Worm (Caenorhabditis elegans) whole organism, L3 larva: ENCODE measurements around the gene ZK177.2.

Source experiments
- R02D3.7 ChIP-seq: fragments of 150-350 bp; optimal IDR thresholded peaks from 2 replicates; lab custom pipeline; 2014; ENCODE audit warnings: missing biosample characterization, missing genetic modification characterization
- ZK546.5 ChIP-seq: sonication (generic microtip); optimal IDR thresholded peaks from 2 replicates; lab custom pipeline; 2017; ENCODE audit warnings: missing biosample characterization, missing genetic modification characterization
- aly-2 ChIP-seq: fragments of 150-350 bp; optimal IDR thresholded peaks from 2 replicates; lab custom pipeline; 2014; ENCODE audit warnings: missing biosample characterization, missing genetic modification characterization
- ama-1 ChIP-seq: fragments of 150-350 bp; optimal IDR thresholded peaks from 2 replicates; lab custom pipeline; 2018
- ceh-16 ChIP-seq: sonication (generic microtip); optimal IDR thresholded peaks from 2 replicates; lab custom pipeline; 2017; ENCODE audit warnings: missing biosample characterization, missing genetic modification characterization
- ceh-28 ChIP-seq: fragments of 150-350 bp; optimal IDR thresholded peaks from 2 replicates; lab custom pipeline; 2014; ENCODE audit warnings: missing biosample characterization, missing genetic modification reagents, missing genetic modification characterization
- ceh-82 ChIP-seq: fragments of 150-350 bp; optimal IDR thresholded peaks from 2 replicates; lab custom pipeline; 2014; ENCODE audit warnings: missing biosample characterization, missing genetic modification characterization
- ceh-9 ChIP-seq: sonication (generic microtip); optimal IDR thresholded peaks from 2 replicates; lab custom pipeline; 2018; ENCODE audit warnings: missing biosample characterization, missing genetic modification characterization
- daf-12 ChIP-seq: fragments of 150-350 bp; optimal IDR thresholded peaks from 2 replicates; lab custom pipeline; 2014; ENCODE audit warnings: missing biosample characterization, missing genetic modification reagents, missing genetic modification characterization
- egl-27 ChIP-seq: sonication (generic microtip); optimal IDR thresholded peaks from 4 replicates; lab custom pipeline; 2017; ENCODE audit warnings: missing biosample characterization, missing genetic modification reagents, missing genetic modification characterization
- egl-5 ChIP-seq: fragments of 150-350 bp; optimal IDR thresholded peaks from 2 replicates; lab custom pipeline; 2017; ENCODE audit warnings: missing biosample characterization, missing genetic modification reagents, missing genetic modification characterization, inconsistent platforms
- elt-1 ChIP-seq: fragments of 150-350 bp; optimal IDR thresholded peaks from 2 replicates; lab custom pipeline; 2014; ENCODE audit warnings: missing biosample characterization, missing genetic modification characterization
- elt-2 ChIP-seq: sonication (generic microtip); optimal IDR thresholded peaks from 2 replicates; lab custom pipeline; 2016; ENCODE audit warnings: missing genetic modification reagents, mild to moderate bottlenecking, missing genetic modification characterization, missing compliant biosample characterization
- elt-3 ChIP-seq, 3 experiments: fragments of 150-350 bp in 1 of 3; sonication (generic microtip) in 2 of 3; optimal IDR thresholded peaks; 2 replicates in 2 of 3; 4 replicates in 1 of 3; lab custom pipeline; 2014 to 2017; ENCODE audit warnings: missing biosample characterization in 3 of 3, missing genetic modification characterization in 3 of 3
- eor-1 ChIP-seq, 2 experiments: fragments of 150-350 bp; optimal IDR thresholded peaks; 2 replicates each; lab custom pipeline; 2014 to 2018; ENCODE audit warnings: missing biosample characterization in 2 of 2, missing genetic modification characterization in 2 of 2
- fkh-10 ChIP-seq: sonication (generic microtip); optimal IDR thresholded peaks from 2 replicates; lab custom pipeline; 2017; ENCODE audit warnings: missing biosample characterization, missing genetic modification reagents, missing genetic modification characterization
- fkh-2 ChIP-seq: fragments of 150-350 bp; optimal IDR thresholded peaks from 2 replicates; lab custom pipeline; 2014; ENCODE audit warnings: missing biosample characterization, missing genetic modification reagents, missing genetic modification characterization
- fos-1 ChIP-seq: fragments of 150-350 bp; optimal IDR thresholded peaks from 2 replicates; lab custom pipeline; 2014; ENCODE audit warnings: missing biosample characterization, missing genetic modification characterization
- hmg-11 ChIP-seq: sonication (generic microtip); optimal IDR thresholded peaks from 2 replicates; lab custom pipeline; 2016; ENCODE audit warnings: missing genetic modification characterization, missing compliant biosample characterization
- jun-1 ChIP-seq: fragments of 150-350 bp; optimal IDR thresholded peaks from 2 replicates; lab custom pipeline; 2014; ENCODE audit warnings: missing biosample characterization, missing genetic modification reagents, missing genetic modification characterization
- lin-15B ChIP-seq: fragments of 150-350 bp; optimal IDR thresholded peaks from 2 replicates; lab custom pipeline; 2014; ENCODE audit warnings: missing biosample characterization, missing genetic modification characterization
- lin-39 ChIP-seq: fragments of 150-350 bp; optimal IDR thresholded peaks from 2 replicates; lab custom pipeline; 2018; ENCODE audit warnings: missing biosample characterization, missing genetic modification reagents, missing genetic modification characterization
- lsy-12 ChIP-seq: sonication (generic microtip); optimal IDR thresholded peaks from 2 replicates; lab custom pipeline; 2016; ENCODE audit warnings: mild to moderate bottlenecking, missing genetic modification characterization, missing compliant biosample characterization
- mdl-1 ChIP-seq: fragments of 150-350 bp; optimal IDR thresholded peaks from 2 replicates; lab custom pipeline; 2014; ENCODE audit warnings: missing biosample characterization, missing genetic modification characterization
- mml-1 ChIP-seq: fragments of 150-350 bp; sonication (generic microtip); optimal IDR thresholded peaks from 3 replicates; lab custom pipeline; 2014; ENCODE audit warnings: missing biosample characterization, missing genetic modification characterization
- nfya-1 ChIP-seq: sonication (generic microtip); optimal IDR thresholded peaks from 2 replicates; lab custom pipeline; 2017; ENCODE audit warnings: missing genetic modification characterization, mild to moderate bottlenecking, missing compliant biosample characterization, antibody characterized with exemption, moderate library complexity; ENCODE audit not compliant: insufficient read depth
- nhr-11 ChIP-seq: fragments of 150-350 bp; optimal IDR thresholded peaks from 2 replicates; lab custom pipeline; 2014; ENCODE audit warnings: missing biosample characterization, missing genetic modification characterization
- nhr-12 ChIP-seq: fragments of 150-350 bp; optimal IDR thresholded peaks from 2 replicates; lab custom pipeline; 2014; ENCODE audit warnings: missing biosample characterization, missing genetic modification characterization
- nhr-23 ChIP-seq: fragments of 150-350 bp; optimal IDR thresholded peaks from 2 replicates; lab custom pipeline; 2014; ENCODE audit warnings: missing biosample characterization, missing genetic modification reagents, missing genetic modification characterization
- nhr-237 ChIP-seq: fragments of 150-350 bp; optimal IDR thresholded peaks from 2 replicates; lab custom pipeline; 2014; ENCODE audit warnings: missing biosample characterization, missing genetic modification characterization
- nhr-25 ChIP-seq: sonication (generic microtip); optimal IDR thresholded peaks from 2 replicates; lab custom pipeline; 2017; ENCODE audit warnings: missing biosample characterization, missing genetic modification characterization
- nhr-28 ChIP-seq: fragments of 150-350 bp; optimal IDR thresholded peaks from 2 replicates; lab custom pipeline; 2014; ENCODE audit warnings: missing biosample characterization, missing genetic modification characterization
- nhr-43 ChIP-seq: sonication (generic microtip); optimal IDR thresholded peaks from 2 replicates; lab custom pipeline; 2016; ENCODE audit warnings: mild to moderate bottlenecking, missing genetic modification characterization, missing compliant biosample characterization; ENCODE audit not compliant: poor library complexity, severe bottlenecking
- nhr-67 ChIP-seq: fragments of 150-350 bp; optimal IDR thresholded peaks from 2 replicates; lab custom pipeline; 2014; ENCODE audit warnings: missing biosample characterization, missing genetic modification characterization
- nhr-76 ChIP-seq: fragments of 150-350 bp; sonication (generic microtip); optimal IDR thresholded peaks from 5 replicates; lab custom pipeline; 2014; ENCODE audit warnings: missing biosample characterization, missing genetic modification characterization
- nhr-77 ChIP-seq: fragments of 150-350 bp; optimal IDR thresholded peaks from 2 replicates; lab custom pipeline; 2014; ENCODE audit warnings: missing biosample characterization, missing genetic modification characterization
- pha-4 ChIP-seq: fragments of 150-350 bp; optimal IDR thresholded peaks from 2 replicates; lab custom pipeline; 2014; ENCODE audit warnings: missing biosample characterization, missing genetic modification reagents, missing genetic modification characterization
- pqm-1 ChIP-seq: fragments of 150-350 bp; optimal IDR thresholded peaks from 2 replicates; lab custom pipeline; 2017; ENCODE audit warnings: missing biosample characterization, missing genetic modification characterization, inconsistent platforms
- sea-2 ChIP-seq: fragments of 150-350 bp; sonication (generic microtip); optimal IDR thresholded peaks from 4 replicates; lab custom pipeline; 2014; ENCODE audit warnings: missing biosample characterization, missing genetic modification reagents, missing genetic modification characterization
- skn-1 ChIP-seq: fragments of 150-350 bp; optimal IDR thresholded peaks from 2 replicates; lab custom pipeline; 2014; ENCODE audit warnings: missing biosample characterization, missing genetic modification characterization
- snpc-4 ChIP-seq: fragments of 150-350 bp; optimal IDR thresholded peaks from 2 replicates; lab custom pipeline; 2014; ENCODE audit warnings: missing biosample characterization, missing genetic modification characterization
- tbx-2 ChIP-seq: sonication (generic microtip); optimal IDR thresholded peaks from 2 replicates; lab custom pipeline; 2016; ENCODE audit warnings: mild to moderate bottlenecking, missing genetic modification characterization, missing compliant biosample characterization
- unc-39 ChIP-seq: sonication (generic microtip); optimal IDR thresholded peaks from 4 replicates; lab custom pipeline; 2017; ENCODE audit warnings: missing biosample characterization, missing genetic modification characterization
- unc-62 ChIP-seq: fragments of 150-350 bp; sonication (generic microtip); optimal IDR thresholded peaks from 4 replicates; lab custom pipeline; 2014; ENCODE audit warnings: missing biosample characterization, missing genetic modification reagents, missing genetic modification characterization
- zag-1 ChIP-seq: fragments of 150-350 bp; optimal IDR thresholded peaks from 2 replicates; lab custom pipeline; 2014; ENCODE audit warnings: missing biosample characterization, missing genetic modification characterization
- ztf-11 ChIP-seq: fragments of 150-350 bp; optimal IDR thresholded peaks from 2 replicates; lab custom pipeline; 2014; ENCODE audit warnings: missing biosample characterization, missing genetic modification characterization
- ztf-4 ChIP-seq: fragments of 150-350 bp; optimal IDR thresholded peaks from 2 replicates; lab custom pipeline; 2014; ENCODE audit warnings: missing biosample characterization, missing genetic modification characterization

Gene ZK177.2

DNA sequence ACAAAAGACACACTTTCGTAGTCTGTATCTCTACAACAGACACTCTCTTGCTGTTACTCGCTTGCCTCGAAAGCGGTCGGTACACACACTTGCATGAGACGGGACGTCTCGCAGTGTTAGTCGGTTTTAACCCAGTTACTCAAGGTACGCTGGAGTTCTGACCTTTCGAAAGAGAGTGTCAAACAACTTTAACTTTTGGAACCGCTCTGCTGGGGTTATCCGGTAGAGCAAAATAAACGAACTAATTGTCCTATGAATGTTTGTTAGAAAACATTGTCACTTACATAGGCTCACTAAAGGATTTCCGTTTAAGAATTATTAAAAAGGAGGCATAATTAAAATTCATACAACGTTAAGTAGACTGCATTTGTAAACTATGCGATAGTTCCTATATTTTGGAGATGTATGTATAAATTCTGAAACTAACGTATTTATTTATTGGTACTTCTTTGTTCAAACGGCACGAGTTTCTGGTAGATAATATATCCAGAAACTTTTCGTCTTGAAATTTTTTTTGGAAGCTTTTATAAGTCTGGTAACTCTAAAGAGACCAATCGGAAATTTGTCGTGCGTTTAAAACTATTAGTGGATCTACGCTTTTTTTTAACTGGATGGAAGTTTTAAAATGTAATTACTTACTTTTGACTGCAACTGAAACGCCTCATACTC lies 24.6 kb downstream of the ZK177.2 start:
- TF ChIP-seq ztf-11 (tag; lab: Kevin White, UChicago): peak; percentile 61
- peak; percentile 91 for TF ChIP-seq ztf-4 (tag; lab: Kevin White, UChicago)
- peak; percentile 98 for TF ChIP-seq jun-1 (tag; lab: Kevin White, UChicago)
- peak; percentile 95 for TF ChIP-seq fkh-2 (tag; lab: Kevin White, UChicago)
- peak; percentile 97 for TF ChIP-seq elt-2
- TF ChIP-seq ceh-82: peak; percentile 95
- peak; percentile 35 for TF ChIP-seq unc-39 (tag; lab: Kevin White, UChicago)
- TF ChIP-seq daf-12 (tag; lab: Kevin White, UChicago): peak; percentile 67
- peak; percentile 53 for TF ChIP-seq nhr-67 (tag; lab: Kevin White, UChicago)
- peak in 1 of 2 experiments; percentile 71 for TF ChIP-seq eor-1 (tag; optimal IDR thresholded peaks at IDR 0.05; lab: Kevin White, UChicago)
- TF ChIP-seq R02D3.7 (tag; lab: Kevin White, UChicago): peak; percentile 90
- peak; percentile 99 for TF ChIP-seq nhr-23
- TF ChIP-seq fkh-10 (GFP tag; lab: Kevin White, UChicago): peak; percentile 99
- peak in 2 of 3 experiments; percentile 77 to 92 for TF ChIP-seq elt-3 (tag; optimal IDR thresholded peaks at IDR 0.05; lab: Kevin White, UChicago)
- peak; percentile 97 for TF ChIP-seq lin-39 (tag; lab: Kevin White, UChicago)
- TF ChIP-seq nhr-11 (tag; lab: Kevin White, UChicago): peak; percentile 95
- no peak for TF ChIP-seq mml-1 (tag; lab: Kevin White, UChicago)
- TF ChIP-seq sea-2 (GFP tag; lab: Kevin White, UChicago): no peak
- peak; percentile 93 for TF ChIP-seq zag-1 (tag; lab: Kevin White, UChicago)
- peak; percentile 90 for TF ChIP-seq fos-1 (tag; lab: Kevin White, UChicago)
- TF ChIP-seq pqm-1 (tag; lab: Kevin White, UChicago): peak; percentile 94
- peak; percentile 54 for TF ChIP-seq elt-1 (tag; lab: Kevin White, UChicago)
- TF ChIP-seq nhr-12 (tag; lab: Kevin White, UChicago): no peak
- peak; percentile 52 for TF ChIP-seq nhr-76 (tag; lab: Kevin White, UChicago)
- peak; percentile 44 for TF ChIP-seq ZK546.5
- peak; percentile 71 for TF ChIP-seq egl-27 (tag; lab: Kevin White, UChicago)
- peak; percentile 95 for TF ChIP-seq nhr-43 (tag; lab: Kevin White, UChicago)
- peak; percentile 96 for TF ChIP-seq egl-5 (tag; lab: Kevin White, UChicago)
- TF ChIP-seq pha-4 (tag; lab: Kevin White, UChicago): peak; percentile 99
- TF ChIP-seq mdl-1: peak; percentile 29
- peak; percentile 98 for TF ChIP-seq lsy-12 (tag; lab: Kevin White, UChicago)
- peak; percentile 98 for TF ChIP-seq hmg-11
- TF ChIP-seq unc-62: peak; percentile 81
- peak; percentile 97 for TF ChIP-seq tbx-2 (tag; lab: Kevin White, UChicago)
- peak; percentile 93 for TF ChIP-seq nhr-77 (tag; lab: Kevin White, UChicago)
- peak; percentile 100 for TF ChIP-seq ama-1
- TF ChIP-seq nhr-25 (tag; lab: Kevin White, UChicago): peak; percentile 99
- peak; percentile 80 for TF ChIP-seq ceh-16 (tag; lab: Kevin White, UChicago)
- TF ChIP-seq nhr-28: peak; percentile 76
- TF ChIP-seq ceh-9 (tag; lab: Kevin White, UChicago): no peak
- TF ChIP-seq nfya-1 (tag; lab: Kevin White, UChicago): peak; percentile 97
- TF ChIP-seq aly-2 (tag; lab: Kevin White, UChicago): peak; percentile 88
- TF ChIP-seq nhr-237: peak; percentile 57
- peak; percentile 94 for TF ChIP-seq ceh-28 (tag; lab: Kevin White, UChicago)
- TF ChIP-seq lin-15B (tag; lab: Kevin White, UChicago): peak; percentile 85
- TF ChIP-seq skn-1 (tag; lab: Kevin White, UChicago): peak; percentile 95
- TF ChIP-seq snpc-4 (tag; lab: Kevin White, UChicago): peak; percentile 100
- TF ChIP-seq, all 47 proteins: peak for 43
